Fruit fly (Drosophila melanogaster) whole organism, adult: ENCODE measurements around the gene Pat1.

Experiments
- CG11617 ChIP-seq: fragments of 200-800 bp; sonication (Bioruptor generic); optimal IDR thresholded peaks from 2 replicates; lab custom pipeline; 2017; ENCODE audit warnings: mild to moderate bottlenecking, missing biosample characterization, missing genetic modification reagents, missing genetic modification characterization
- CG12768 ChIP-seq: fragments of 200-800 bp; sonication (Bioruptor generic); optimal IDR thresholded peaks from 2 replicates; lab custom pipeline; 2017; ENCODE audit warnings: missing biosample characterization, missing genetic modification characterization, mild to moderate bottlenecking, moderate library complexity, missing genetic modification reagents
- CG14711 ChIP-seq: fragments of 200-800 bp; sonication (Bioruptor generic); optimal IDR thresholded peaks from 2 replicates; lab custom pipeline; 2018; ENCODE audit warnings: missing biosample characterization, mild to moderate bottlenecking, missing genetic modification characterization, moderate library complexity
- CG1620 ChIP-seq: fragments of 200-800 bp; sonication (Bioruptor generic); optimal IDR thresholded peaks from 2 replicates; lab custom pipeline; 2016; ENCODE audit warnings: missing biosample characterization, missing genetic modification characterization
- CG33017 ChIP-seq: fragments of 200-800 bp; sonication (Bioruptor generic); optimal IDR thresholded peaks from 2 replicates; lab custom pipeline; 2018; ENCODE audit warnings: missing biosample characterization, mild to moderate bottlenecking, missing genetic modification characterization, moderate library complexity
- CG5204 ChIP-seq: fragments of 200-800 bp; sonication (Bioruptor generic); optimal IDR thresholded peaks from 2 replicates; lab custom pipeline; 2016; ENCODE audit warnings: missing biosample characterization, missing genetic modification characterization
- CG7045 ChIP-seq: fragments of 200-800 bp; sonication (Bioruptor generic); optimal IDR thresholded peaks from 2 replicates; lab custom pipeline; 2017; ENCODE audit warnings: missing biosample characterization, mild to moderate bottlenecking, missing genetic modification characterization
- CG7101 ChIP-seq: fragments of 200-800 bp; sonication (Bioruptor generic); optimal IDR thresholded peaks from 2 replicates; lab custom pipeline; 2018; ENCODE audit warnings: missing biosample characterization, mild to moderate bottlenecking, missing genetic modification characterization, moderate library complexity
- Clk ChIP-seq: fragments of 200-800 bp; sonication (Bioruptor generic); optimal IDR thresholded peaks from 2 replicates; lab custom pipeline; 2017; ENCODE audit warnings: missing biosample characterization, missing genetic modification characterization
- Crg-1 ChIP-seq: fragments of 200-800 bp; sonication (Bioruptor generic); optimal IDR thresholded peaks from 2 replicates; lab custom pipeline; 2016; ENCODE audit warnings: missing biosample characterization, missing genetic modification characterization
- Hr96 ChIP-seq: fragments of 200-800 bp; sonication (Bioruptor generic); optimal IDR thresholded peaks from 2 replicates; lab custom pipeline; 2016; ENCODE audit warnings: missing biosample characterization, missing genetic modification characterization
- Mnt ChIP-seq: fragments of 200-800 bp; sonication (Bioruptor generic); optimal IDR thresholded peaks from 2 replicates; lab custom pipeline; 2016; ENCODE audit warnings: missing biosample characterization, mild to moderate bottlenecking, missing genetic modification characterization
- bab1 ChIP-seq: fragments of 200-800 bp; sonication (Bioruptor generic); optimal IDR thresholded peaks from 3 replicates; lab custom pipeline; 2019; ENCODE audit warnings: missing biosample characterization, mild to moderate bottlenecking, missing genetic modification characterization, moderate library complexity
- cic ChIP-seq: fragments of 200-800 bp; sonication (Bioruptor generic); optimal IDR thresholded peaks from 2 replicates; lab custom pipeline; 2017; ENCODE audit warnings: missing biosample characterization, mild to moderate bottlenecking, missing genetic modification characterization, moderate library complexity
- cnc ChIP-seq, 2 experiments: fragments of >200 bp; optimal IDR thresholded peaks; 2 replicates each; lab custom pipeline; 2017
- kay ChIP-seq: fragments of 200-800 bp; sonication (Bioruptor generic); peaks from one replicate; lab custom pipeline; 2016; ENCODE audit warnings: missing biosample characterization, missing genetic modification characterization, borderline replicate concordance
- ovo ChIP-seq: fragments of 200-800 bp; sonication (Bioruptor generic); optimal IDR thresholded peaks from 2 replicates; lab custom pipeline; 2016; ENCODE audit warnings: missing biosample characterization, missing genetic modification characterization
- pad ChIP-seq: fragments of 200-800 bp; sonication (Bioruptor generic); optimal IDR thresholded peaks from 3 replicates; lab custom pipeline; 2017; ENCODE audit warnings: missing biosample characterization, missing genetic modification characterization, mild to moderate bottlenecking, moderate library complexity, missing genetic modification reagents
- tj ChIP-seq: fragments of 200-800 bp; sonication (Bioruptor generic); optimal IDR thresholded peaks from 3 replicates; lab custom pipeline; 2017; ENCODE audit warnings: missing biosample characterization, mild to moderate bottlenecking, missing genetic modification characterization, moderate library complexity
- toe ChIP-seq: fragments of 200-800 bp; sonication (Bioruptor generic); optimal IDR thresholded peaks from 2 replicates; lab custom pipeline; 2016; ENCODE audit warnings: missing biosample characterization, missing genetic modification characterization

Pat1 gene

DNA sequence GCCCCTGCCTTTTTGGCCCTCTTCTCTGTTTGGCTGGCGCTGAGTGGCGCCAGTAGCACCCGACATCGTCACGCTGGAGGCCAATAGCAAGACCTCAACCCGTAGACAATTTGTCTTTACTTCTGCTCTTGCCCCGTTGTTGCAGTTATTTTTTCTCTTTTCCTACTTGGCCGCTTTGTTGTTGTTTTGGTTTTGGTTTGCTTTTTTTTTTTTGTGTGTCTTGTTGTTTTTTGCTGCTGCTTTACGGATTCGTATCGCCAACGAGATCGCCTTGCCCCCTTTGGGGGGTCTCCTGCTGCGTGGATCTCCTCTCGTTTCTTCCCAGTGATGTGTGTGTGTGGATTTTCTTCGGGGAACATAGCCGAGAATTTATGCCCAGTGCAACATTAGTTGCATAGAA is 41.3 kb downstream of the Pat1 start:
- no peak for TF ChIP-seq tj (GFP tag; lab: Kevin White, UChicago)
- TF ChIP-seq bab1 = no peak
- TF ChIP-seq cic = no peak
- TF ChIP-seq CG11617 (GFP tag; lab: Kevin White, UChicago) = no peak
- TF ChIP-seq CG7045 (GFP tag; lab: Kevin White, UChicago) = no peak
- TF ChIP-seq toe (GFP tag; lab: Kevin White, UChicago) = no peak
- no peak for TF ChIP-seq CG14711 (tag; lab: Kevin White, UChicago)
- no peak for TF ChIP-seq Mnt
- no peak for TF ChIP-seq Clk (GFP tag; lab: Kevin White, UChicago)
- TF ChIP-seq Crg-1 (GFP tag; lab: Kevin White, UChicago) = no peak
- no peak for TF ChIP-seq CG1620 (GFP tag; lab: Kevin White, UChicago)
- no peak for TF ChIP-seq CG7101 (tag; lab: Kevin White, UChicago)

dm6 chrX:6633659-6634058 is 43.1 kb downstream of the Pat1 start, which contains the start of gene CG14443:
CG14443 (plus strand) TSS chrX:6633959.
- TF ChIP-seq ovo = no peak

- TF ChIP-seq Mnt = no peak
- no peak for TF ChIP-seq kay (GFP tag; lab: Kevin White, UChicago)
- no peak for TF ChIP-seq CG1620 (GFP tag; lab: Kevin White, UChicago)
- no peak for TF ChIP-seq tj (GFP tag; lab: Kevin White, UChicago)
- TF ChIP-seq ovo = no peak
- no peak for TF ChIP-seq Crg-1 (GFP tag; lab: Kevin White, UChicago)
- no peak for TF ChIP-seq CG12768 (GFP tag; lab: Kevin White, UChicago)
- TF ChIP-seq Clk (GFP tag; lab: Kevin White, UChicago) = no peak
- no peak for TF ChIP-seq bab1
- TF ChIP-seq CG7101 (tag; lab: Kevin White, UChicago) = no peak
- no peak for TF ChIP-seq cic
- TF ChIP-seq CG11617 (GFP tag; lab: Kevin White, UChicago) = no peak
- no peak for TF ChIP-seq cnc (optimal IDR thresholded peaks at IDR 0.05; lab: Kevin White, UChicago)
These were observed 47.5 kb downstream of the Pat1 start for dm6 chrX:6638123-6638522.

DNA sequence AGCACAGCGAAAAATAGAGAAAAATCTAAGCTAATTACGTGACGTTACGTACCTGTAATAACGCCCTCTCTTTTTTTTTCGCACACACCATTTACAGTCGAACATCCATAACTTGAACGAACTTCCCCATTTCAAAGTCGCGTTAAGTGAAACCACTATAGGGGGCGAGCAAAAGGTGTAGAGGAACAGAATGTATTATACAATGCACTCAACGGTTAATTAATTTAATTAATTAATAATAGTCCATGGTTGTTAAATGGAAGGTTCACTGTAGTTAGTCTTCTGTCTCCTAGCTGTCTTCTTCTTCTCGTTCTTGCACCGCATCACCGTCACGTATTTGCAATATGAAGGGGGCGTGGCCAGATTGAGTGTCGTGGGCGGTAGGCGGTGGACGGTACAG is 51.0 kb downstream of the Pat1 start:
- no peak for TF ChIP-seq CG7045 (GFP tag; lab: Kevin White, UChicago)
- peak; percentile 47 for TF ChIP-seq Hr96
- TF ChIP-seq Crg-1 (GFP tag; lab: Kevin White, UChicago) = no peak
- TF ChIP-seq CG12768 (GFP tag; lab: Kevin White, UChicago) = no peak
- TF ChIP-seq CG1620 (GFP tag; lab: Kevin White, UChicago) = peak; percentile 22
- TF ChIP-seq CG33017 = no peak
- TF ChIP-seq CG14711 (tag; lab: Kevin White, UChicago) = peak; percentile 57
- no peak for TF ChIP-seq cnc (optimal IDR thresholded peaks at IDR 0.05; lab: Kevin White, UChicago)
- peak; percentile 4 for TF ChIP-seq CG5204 (GFP tag; lab: Kevin White, UChicago)
- peak; percentile 88 for TF ChIP-seq bab1
- TF ChIP-seq tj (GFP tag; lab: Kevin White, UChicago) = no peak
- TF ChIP-seq CG11617 (GFP tag; lab: Kevin White, UChicago) = peak; percentile 1
- TF ChIP-seq CG7101 (tag; lab: Kevin White, UChicago) = peak; percentile 72

DNA sequence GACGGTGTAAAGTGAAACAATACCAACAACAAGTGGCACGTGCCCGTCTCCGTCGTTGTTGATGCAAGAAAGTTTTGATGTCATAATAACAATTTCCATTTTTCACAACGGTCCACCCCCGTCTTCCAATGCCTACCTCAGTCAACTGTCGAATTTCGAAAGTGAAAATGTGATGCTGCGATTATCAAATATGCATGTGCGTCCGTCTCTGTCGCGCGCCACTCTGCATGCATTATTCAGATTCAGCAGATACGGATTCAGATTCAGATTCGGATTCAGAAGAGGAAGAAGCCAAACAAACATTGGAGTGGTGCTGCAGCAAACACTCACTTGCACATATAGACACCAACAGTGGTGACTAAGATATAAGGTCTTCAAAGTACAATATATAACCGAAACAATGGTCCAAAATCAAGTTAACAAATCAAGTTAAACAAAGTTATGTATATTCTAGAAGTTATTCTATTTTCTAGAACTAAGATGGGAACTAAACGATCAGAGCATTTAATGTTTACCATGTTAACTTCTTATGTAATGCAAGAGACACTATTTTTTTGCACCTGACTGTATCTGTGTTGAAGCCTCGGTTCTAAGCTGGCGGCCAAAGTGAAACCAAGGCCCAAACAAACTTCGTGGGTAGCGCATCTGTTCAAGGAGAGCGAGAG is 52.1 kb downstream of the Pat1 start:
- TF ChIP-seq pad (GFP tag; lab: Kevin White, UChicago) = no peak
- TF ChIP-seq CG7101 (tag; lab: Kevin White, UChicago) = peak; percentile 11
- TF ChIP-seq CG33017 = no peak
- TF ChIP-seq toe (GFP tag; lab: Kevin White, UChicago) = no peak
- no peak for TF ChIP-seq CG11617 (GFP tag; lab: Kevin White, UChicago)
- no peak for TF ChIP-seq CG12768 (GFP tag; lab: Kevin White, UChicago)
- TF ChIP-seq Clk (GFP tag; lab: Kevin White, UChicago) = no peak
- peak; percentile 3 for TF ChIP-seq CG14711 (tag; lab: Kevin White, UChicago)
- TF ChIP-seq cnc (optimal IDR thresholded peaks at IDR 0.05; lab: Kevin White, UChicago) = no peak
- no peak for TF ChIP-seq cic
- TF ChIP-seq tj (GFP tag; lab: Kevin White, UChicago) = peak; percentile 0
- no peak for TF ChIP-seq bab1
- TF ChIP-seq ovo = no peak
